Worm (Caenorhabditis elegans) whole organism, young adult: ENCODE data around the gene R144.13.

ENCODE experiments used
- D2030.7 ChIP-seq: fragments of 200-800 bp; sonication (Bioruptor generic); IDR thresholded peaks from 2 replicates; pipeline ENCODE4 v1.3.6; 2022; ENCODE audit warnings: missing genetic modification reagents, missing genetic modification characterization, missing compliant biosample characterization
- F23B12.7 ChIP-seq: sonication (generic microtip); optimal IDR thresholded peaks from 2 replicates; lab custom pipeline; 2017; ENCODE audit warnings: missing genetic modification characterization, mild to moderate bottlenecking, missing compliant biosample characterization, antibody characterized with exemption, moderate library complexity; ENCODE audit not compliant: insufficient read depth
- F33H1.4 ChIP-seq: fragments of 200-800 bp; sonication (Bioruptor generic); IDR thresholded peaks from 2 replicates; pipeline ENCODE4 v1.3.6; 2022; ENCODE audit warnings: missing genetic modification reagents, missing genetic modification characterization, missing compliant biosample characterization
- F55B11.4 ChIP-seq: sonication (generic microtip); optimal IDR thresholded peaks from 2 replicates; lab custom pipeline; 2016; ENCODE audit warnings: missing compliant biosample characterization, missing genetic modification characterization, borderline replicate concordance; ENCODE audit not compliant: insufficient read depth
- K12H6.12 ChIP-seq: fragments of 200-800 bp; sonication (Bioruptor generic); optimal IDR thresholded peaks from 2 replicates; lab custom pipeline; 2018; ENCODE audit warnings: mild to moderate bottlenecking, missing genetic modification characterization, missing compliant biosample characterization
- athp-1 ChIP-seq: sonication (generic microtip); optimal IDR thresholded peaks from 2 replicates; lab custom pipeline; 2017; ENCODE audit warnings: mild to moderate bottlenecking, missing genetic modification characterization, missing compliant biosample characterization
- dpl-1 ChIP-seq: fragments of 150-350 bp; optimal IDR thresholded peaks from 2 replicates; lab custom pipeline; 2014; ENCODE audit warnings: missing biosample characterization, missing genetic modification reagents, missing genetic modification characterization
- efl-1 ChIP-seq: fragments of 150-350 bp; optimal IDR thresholded peaks from 2 replicates; lab custom pipeline; 2014; ENCODE audit warnings: missing biosample characterization, missing genetic modification reagents, missing genetic modification characterization
- egl-44 ChIP-seq: fragments of 200-800 bp; sonication (Bioruptor generic); IDR thresholded peaks from 2 replicates; pipeline ENCODE4 v1.3.6; 2022; ENCODE audit warnings: missing genetic modification reagents, missing genetic modification characterization, missing compliant biosample characterization
- ets-4 ChIP-seq: fragments of 200-800 bp; sonication (Bioruptor generic); optimal IDR thresholded peaks from 2 replicates; lab custom pipeline; 2018; ENCODE audit warnings: mild to moderate bottlenecking, missing genetic modification characterization, missing compliant biosample characterization
- gei-17 ChIP-seq: fragments of 200-800 bp; sonication (Bioruptor generic); optimal IDR thresholded peaks from 2 replicates; lab custom pipeline; 2018; ENCODE audit warnings: mild to moderate bottlenecking, missing genetic modification characterization, missing compliant biosample characterization
- him-1 ChIP-seq: sonication (generic microtip); optimal IDR thresholded peaks from 2 replicates; lab custom pipeline; 2016; ENCODE audit warnings: missing genotype, missing genetic modification reagents, missing genetic modification characterization, missing compliant biosample characterization
- hlh-12 ChIP-seq: sonication (generic microtip); optimal IDR thresholded peaks from 2 replicates; lab custom pipeline; 2016; ENCODE audit warnings: missing genetic modification characterization, missing compliant biosample characterization
- hmg-1.2 ChIP-seq: fragments of 200-800 bp; sonication (Bioruptor generic); IDR thresholded peaks from 2 replicates; pipeline ENCODE4 v1.3.6; 2022; ENCODE audit warnings: missing genetic modification reagents, missing genetic modification characterization, missing compliant biosample characterization
- lin-26 ChIP-seq: fragments of 200-800 bp; sonication (Bioruptor generic); IDR thresholded peaks from 2 replicates; pipeline ENCODE4 v1.3.6; 2022; ENCODE audit warnings: missing genetic modification reagents, missing genetic modification characterization, missing compliant biosample characterization
- lin-54 ChIP-seq: fragments of 200-800 bp; sonication (Bioruptor generic); optimal IDR thresholded peaks from 2 replicates; lab custom pipeline; 2018; ENCODE audit warnings: mild to moderate bottlenecking, missing genetic modification characterization, missing compliant biosample characterization
- lir-1 ChIP-seq: fragments of 200-800 bp; sonication (Bioruptor generic); conservative IDR thresholded peaks from 2 replicates; pipeline ENCODE4 v1.3.6; 2022; ENCODE audit warnings: missing genetic modification reagents, missing genetic modification characterization, missing compliant biosample characterization
- lsl-1 ChIP-seq: fragments of 200-800 bp; sonication (Bioruptor generic); optimal IDR thresholded peaks from 2 replicates; lab custom pipeline; 2018; ENCODE audit warnings: mild to moderate bottlenecking, missing genetic modification characterization, moderate library complexity, missing compliant biosample characterization
- madf-10 ChIP-seq: sonication (generic microtip); optimal IDR thresholded peaks from 2 replicates; lab custom pipeline; 2016; ENCODE audit warnings: mild to moderate bottlenecking, missing genetic modification characterization, missing compliant biosample characterization
- madf-6 ChIP-seq: fragments of 200-800 bp; sonication (Bioruptor generic); IDR thresholded peaks from 2 replicates; pipeline ENCODE4 v1.3.6; 2022; ENCODE audit warnings: missing genetic modification reagents, missing genetic modification characterization, missing compliant biosample characterization
- mes-4 ChIP-seq: sonication (generic microtip); optimal IDR thresholded peaks from 2 replicates; lab custom pipeline; 2016; ENCODE audit warnings: missing genotype, missing genetic modification characterization, missing compliant biosample characterization
- nfya-1 ChIP-seq: sonication (generic microtip); optimal IDR thresholded peaks from 2 replicates; lab custom pipeline; 2017; ENCODE audit warnings: antibody characterized with exemption, missing compliant biosample characterization, missing genetic modification characterization, borderline replicate concordance; ENCODE audit not compliant: insufficient read depth
- nfya-2 ChIP-seq: fragments of 200-800 bp; sonication (Bioruptor generic); IDR thresholded peaks from 2 replicates; pipeline ENCODE4 v1.3.6; 2022; ENCODE audit warnings: missing genetic modification reagents, missing genetic modification characterization, missing compliant biosample characterization
- nhr-80 ChIP-seq: sonication (generic microtip); optimal IDR thresholded peaks from 2 replicates; lab custom pipeline; 2016; ENCODE audit warnings: missing genetic modification characterization, missing compliant biosample characterization
- nhr-90 ChIP-seq: sonication (generic microtip); optimal IDR thresholded peaks from 2 replicates; lab custom pipeline; 2016; ENCODE audit warnings: missing genotype, mild to moderate bottlenecking, missing genetic modification characterization, missing compliant biosample characterization
- pbrm-1 ChIP-seq: fragments of 200-800 bp; sonication (Bioruptor generic); IDR thresholded peaks from 2 replicates; pipeline ENCODE4 v1.3.6; 2022; ENCODE audit warnings: missing genetic modification reagents, missing genetic modification characterization, missing compliant biosample characterization
- rpc-1 ChIP-seq, 2 experiments: fragments of 150-350 bp in 1 of 2; sonication (generic microtip) in 1 of 2; optimal IDR thresholded peaks; 2 replicates each; lab custom pipeline; 2014 to 2018; ENCODE audit warnings: missing biosample characterization in 1 of 2, missing genetic modification characterization in 1 of 2, missing genetic modification reagents in 1 of 2, missing genotype in 1 of 2
- snpc-3.4 ChIP-seq: sonication (generic microtip); optimal IDR thresholded peaks from 2 replicates; lab custom pipeline; 2017; ENCODE audit warnings: missing genetic modification characterization, mild to moderate bottlenecking, missing compliant biosample characterization, antibody characterized with exemption, moderate library complexity, missing genotype, missing genetic modification reagents
- snpc-4 ChIP-seq, 5 experiments: fragments of 150-350 bp in 1 of 5; sonication (generic microtip) in 4 of 5; optimal IDR thresholded peaks; 2 replicates each; lab custom pipeline; 2014 to 2018; ENCODE audit warnings: missing genetic modification characterization in 5 of 5, missing biosample characterization in 3 of 5, antibody characterized with exemption in 2 of 5, mild to moderate bottlenecking in 2 of 5, missing compliant biosample characterization in 2 of 5, missing genotype in 2 of 5, moderate library complexity in 2 of 5, missing genetic modification reagents in 1 of 5
- tbx-9 ChIP-seq: sonication (generic microtip); optimal IDR thresholded peaks from 2 replicates; lab custom pipeline; 2016; ENCODE audit warnings: borderline replicate concordance, missing genetic modification characterization, inconsistent platforms, missing compliant biosample characterization
- tlf-1 ChIP-seq: fragments of 200-800 bp; sonication (Bioruptor generic); optimal IDR thresholded peaks from 2 replicates; lab custom pipeline; 2018; ENCODE audit warnings: mild to moderate bottlenecking, missing genetic modification characterization, missing compliant biosample characterization
- unc-130 ChIP-seq: sonication (generic microtip); optimal IDR thresholded peaks from 2 replicates; lab custom pipeline; 2016; ENCODE audit warnings: missing genetic modification reagents, missing genetic modification characterization, missing compliant biosample characterization
- xnd-1 ChIP-seq: sonication (generic microtip); optimal IDR thresholded peaks from 2 replicates; lab custom pipeline; 2016; ENCODE audit warnings: missing genotype, missing genetic modification reagents, missing genetic modification characterization, missing compliant biosample characterization
- ztf-26 ChIP-seq: sonication (generic microtip); optimal IDR thresholded peaks from 2 replicates; lab custom pipeline; 2017; ENCODE audit warnings: missing genetic modification characterization, missing compliant biosample characterization
- ztf-3 ChIP-seq: fragments of 200-800 bp; sonication (Bioruptor generic); optimal IDR thresholded peaks from 2 replicates; lab custom pipeline; 2018; ENCODE audit warnings: mild to moderate bottlenecking, missing genetic modification characterization, missing compliant biosample characterization

R144.13 gene

ce11 chrIII:5044709-5045108 is 21.6 kb downstream of the R144.13 start, which contains the start of gene C45G9.14:
TSS of gene C45G9.14 (plus strand) at chrIII:5045009.
- no peak for TF ChIP-seq lsl-1 (GFP tag; lab: Kevin White, UChicago)
- no peak for TF ChIP-seq K12H6.12 (tag; lab: Kevin White, UChicago)
- TF ChIP-seq lin-26 (GFP tag; lab: Robert Waterston, UW): no peak
- TF ChIP-seq pbrm-1 (GFP tag; lab: Robert Waterston, UW): no peak
- TF ChIP-seq D2030.7 (GFP tag; lab: Robert Waterston, UW): no peak
- no peak for TF ChIP-seq ztf-3 (GFP tag; lab: Kevin White, UChicago)
- TF ChIP-seq ztf-26: no peak
- no peak for TF ChIP-seq gei-17 (GFP tag; lab: Kevin White, UChicago)
- no peak for TF ChIP-seq snpc-3.4 (tag; lab: Kevin White, UChicago)
- no peak for TF ChIP-seq mes-4 (tag; lab: Kevin White, UChicago)
- TF ChIP-seq nfya-2: no peak
- no peak for TF ChIP-seq dpl-1 (GFP tag; lab: Kevin White, UChicago)
- TF ChIP-seq madf-10 (tag; lab: Kevin White, UChicago): no peak
- no peak for TF ChIP-seq F23B12.7 (tag; lab: Kevin White, UChicago)
- TF ChIP-seq nhr-90 (tag; lab: Kevin White, UChicago): no peak
- TF ChIP-seq hlh-12 (tag; lab: Kevin White, UChicago): no peak

- TF ChIP-seq nhr-90 (tag; lab: Kevin White, UChicago): no peak
- no peak for TF ChIP-seq lir-1 (GFP tag; lab: Robert Waterston, UW)
- no peak for TF ChIP-seq snpc-4 (GFP tag; optimal IDR thresholded peaks at IDR 0.05; lab: Kevin White, UChicago)
- peak in 1 of 4 experiments; percentile 49 for TF ChIP-seq snpc-4 (tag; optimal IDR thresholded peaks at IDR 0.05; lab: Kevin White, UChicago)
- peak; percentile 20; the same call in 1 of the 2 replicates for TF ChIP-seq hmg-1.2 (GFP tag; lab: Robert Waterston, UW)
- peak; percentile 90 for TF ChIP-seq nhr-80 (tag; lab: Kevin White, UChicago)
- TF ChIP-seq ets-4 (GFP tag; lab: Kevin White, UChicago): peak; percentile 36
- TF ChIP-seq F55B11.4 (tag; lab: Kevin White, UChicago): no peak
Observed at ce11 chrIII:5047175-5047574, 24.1 kb downstream of the R144.13 start, which contains the start of gene txbp-3. TSS of gene txbp-3 (minus strand) at chrIII:5047459.

- TF ChIP-seq him-1 (peak; percentile 18), tbx-9 (tag; lab: Kevin White, UChicago) (no peak), madf-6 (GFP tag; lab: Robert Waterston, UW) (peak; percentile 90), egl-44 (no peak), efl-1 (GFP tag; lab: Kevin White, UChicago) (peak; percentile 8), nfya-1 (tag; lab: Kevin White, UChicago) (no peak), F33H1.4 (GFP tag; lab: Robert Waterston, UW) (peak; percentile 86), athp-1 (tag; lab: Kevin White, UChicago) (no peak), rpc-1 (optimal IDR thresholded peaks at IDR 0.05; lab: Kevin White, UChicago) (no peak), rpc-1 (tag; optimal IDR thresholded peaks at IDR 0.05; lab: Kevin White, UChicago) (no peak), lsl-1 (GFP tag; lab: Kevin White, UChicago) (peak; percentile 91), tlf-1 (no peak), xnd-1 (tag; lab: Kevin White, UChicago) (peak; percentile 85), lin-54 (GFP tag; lab: Kevin White, UChicago) (peak; percentile 82), unc-130 (no peak)
- TF ChIP-seq, all 124 proteins: peak for 7
Observed at ce11 chrIII:5047740-5048139, 24.7 kb downstream of the R144.13 start, which contains the start of gene C45G9.5. TSS of gene C45G9.5 (plus strand) at chrIII:5048117.
